Fruit fly (Drosophila melanogaster) whole organism, embryonic: ENCODE results near the gene CG6497.

Experiments used
- Abd-B ChIP-seq: fragments of 200-800 bp; sonication (Bioruptor generic); optimal IDR thresholded peaks from 2 replicates; lab custom pipeline; 2018; ENCODE audit warnings: missing biosample characterization, mild to moderate bottlenecking, missing genetic modification characterization, moderate library complexity
- CG12104 ChIP-seq: fragments of 200-800 bp; sonication (Bioruptor generic); optimal IDR thresholded peaks from 3 replicates; lab custom pipeline; 2016; ENCODE audit warnings: missing biosample characterization, missing genetic modification characterization
- CG12659 ChIP-seq: fragments of 200-800 bp; sonication (Bioruptor generic); optimal IDR thresholded peaks from 3 replicates; lab custom pipeline; 2017; ENCODE audit warnings: mild to moderate bottlenecking, missing biosample characterization, missing genetic modification reagents, missing genetic modification characterization
- CG13287 ChIP-seq: fragments of 200-800 bp; sonication (Bioruptor generic); IDR thresholded peaks from 2 replicates; pipeline ENCODE4 v1.3.6; 2022; ENCODE audit warnings: missing biosample characterization, missing genetic modification characterization; ENCODE audit not compliant: partially characterized antibody
- CG15073 ChIP-seq: fragments of 200-800 bp; sonication (Bioruptor generic); optimal IDR thresholded peaks from 2 replicates; lab custom pipeline; 2016; ENCODE audit warnings: missing biosample characterization, missing genetic modification characterization
- CG1602 ChIP-seq: fragments of 200-800 bp; sonication (Bioruptor generic); optimal IDR thresholded peaks from 3 replicates; lab custom pipeline; 2016; ENCODE audit warnings: missing biosample characterization, missing genetic modification characterization
- CG17359 ChIP-seq: fragments of 200-800 bp; sonication (Bioruptor generic); optimal IDR thresholded peaks from 3 replicates; lab custom pipeline; 2018; ENCODE audit warnings: missing biosample characterization, mild to moderate bottlenecking, missing genetic modification characterization, moderate library complexity
- CG2116 ChIP-seq: fragments of 200-800 bp; sonication (Bioruptor generic); optimal IDR thresholded peaks from 3 replicates; lab custom pipeline; 2018; ENCODE audit warnings: missing biosample characterization, mild to moderate bottlenecking, missing genetic modification characterization
- CG2129 ChIP-seq: fragments of 200-800 bp; sonication (Bioruptor generic); IDR thresholded peaks from 2 replicates; pipeline ENCODE4 v1.3.6; 2022; ENCODE audit warnings: missing biosample characterization, missing genetic modification characterization; ENCODE audit not compliant: partially characterized antibody
- CG30431 ChIP-seq: fragments of 200-800 bp; sonication (Bioruptor generic); optimal IDR thresholded peaks from 2 replicates; lab custom pipeline; 2017; ENCODE audit warnings: missing biosample characterization, missing genetic modification characterization
- CG3065 ChIP-seq: fragments of 200-800 bp; sonication (Bioruptor generic); optimal IDR thresholded peaks from 2 replicates; lab custom pipeline; 2016; ENCODE audit warnings: missing biosample characterization, missing genetic modification characterization
- CG31365 ChIP-seq: fragments of 200-800 bp; sonication (Bioruptor generic); optimal IDR thresholded peaks from 2 replicates; lab custom pipeline; 2018; ENCODE audit warnings: missing biosample characterization, mild to moderate bottlenecking, missing genetic modification characterization
- CG3726 ChIP-seq: fragments of 200-800 bp; sonication (Bioruptor generic); IDR thresholded peaks from 3 replicates; pipeline ENCODE4, ENCODE4 v1.3.6; 2022; ENCODE audit warnings: missing biosample characterization, missing genetic modification characterization
- CG4617 ChIP-seq: fragments of 200-800 bp; sonication (Bioruptor generic); optimal IDR thresholded peaks from 3 replicates; lab custom pipeline; 2016; ENCODE audit warnings: missing biosample characterization, missing genetic modification characterization, borderline replicate concordance
- CG6765 ChIP-seq: fragments of 200-800 bp; sonication (Bioruptor generic); optimal IDR thresholded peaks from 3 replicates; lab custom pipeline; 2017; ENCODE audit warnings: missing biosample characterization, mild to moderate bottlenecking, missing genetic modification characterization
- CG7271 ChIP-seq: fragments of 200-800 bp; sonication (Bioruptor generic); optimal IDR thresholded peaks from 2 replicates; lab custom pipeline; 2018; ENCODE audit warnings: missing biosample characterization, mild to moderate bottlenecking, missing genetic modification characterization, moderate library complexity
- CG7786 ChIP-seq: fragments of 200-800 bp; sonication (Bioruptor generic); optimal IDR thresholded peaks from 2 replicates; lab custom pipeline; 2016; ENCODE audit warnings: missing biosample characterization, missing genetic modification characterization
- CG7839 ChIP-seq: fragments of 200-800 bp; sonication (Bioruptor generic); optimal IDR thresholded peaks from 3 replicates; lab custom pipeline; 2018; ENCODE audit warnings: missing biosample characterization, mild to moderate bottlenecking, missing genetic modification characterization, moderate library complexity
- CG8359 ChIP-seq: fragments of 200-800 bp; sonication (Bioruptor generic); optimal IDR thresholded peaks from 2 replicates; lab custom pipeline; 2017; ENCODE audit warnings: missing biosample characterization, mild to moderate bottlenecking, missing genetic modification characterization, borderline replicate concordance
- CG8924 ChIP-seq: fragments of 200-800 bp; optimal IDR thresholded peaks from 3 replicates; lab custom pipeline; 2019; ENCODE audit warnings: missing biosample characterization, mild to moderate bottlenecking, missing genetic modification characterization, moderate library complexity
- CHES-1-like ChIP-seq: fragments of 200-800 bp; sonication (Bioruptor generic); optimal IDR thresholded peaks from 2 replicates; lab custom pipeline; 2016; ENCODE audit warnings: missing biosample characterization, missing genetic modification characterization
- D19A ChIP-seq: fragments of 200-800 bp; optimal IDR thresholded peaks from 3 replicates; lab custom pipeline; 2019; ENCODE audit warnings: missing biosample characterization, mild to moderate bottlenecking, missing genetic modification characterization, moderate library complexity
- HLH4C ChIP-seq: fragments of 200-800 bp; sonication (Bioruptor generic); IDR thresholded peaks from 3 replicates; pipeline ENCODE4 v1.3.6; 2022; ENCODE audit warnings: missing biosample characterization, missing genetic modification characterization; ENCODE audit not compliant: partially characterized antibody
- Hmx ChIP-seq: fragments of 200-800 bp; sonication (Bioruptor generic); optimal IDR thresholded peaks from 2 replicates; lab custom pipeline; 2016; ENCODE audit warnings: missing biosample characterization, missing genetic modification characterization
- MESR4 ChIP-seq: fragments of 200-800 bp; sonication (Bioruptor generic); optimal IDR thresholded peaks from 2 replicates; lab custom pipeline; 2018; ENCODE audit warnings: missing biosample characterization, mild to moderate bottlenecking, missing genetic modification characterization, moderate library complexity
- Mad ChIP-seq: fragments of 200-800 bp; sonication (Bioruptor generic); optimal IDR thresholded peaks from 2 replicates; lab custom pipeline; 2016; ENCODE audit warnings: missing biosample characterization, missing genetic modification characterization
- Med ChIP-seq: fragments of 200-800 bp; sonication (Bioruptor generic); peaks from one replicate; lab custom pipeline; 2016; ENCODE audit warnings: missing biosample characterization, missing genetic modification characterization, mild to moderate bottlenecking, inconsistent platforms, moderate library complexity
- NC2β ChIP-seq: fragments of 200-800 bp; sonication (Bioruptor generic); optimal IDR thresholded peaks from 2 replicates; lab custom pipeline; 2016; ENCODE audit warnings: missing biosample characterization, missing genetic modification characterization
- Oaz ChIP-seq: fragments of 200-800 bp; sonication (Bioruptor generic); IDR thresholded peaks from 2 replicates; pipeline ENCODE4 v1.3.6; 2022; ENCODE audit warnings: missing biosample characterization, missing genetic modification characterization
- Opbp ChIP-seq: fragments of 200-800 bp; sonication (Bioruptor generic); IDR thresholded peaks from 3 replicates; pipeline ENCODE4 v1.3.6; 2022; ENCODE audit warnings: missing biosample characterization, missing genetic modification characterization; ENCODE audit not compliant: partially characterized antibody
- Optix ChIP-seq: fragments of 200-800 bp; sonication (Bioruptor generic); IDR thresholded peaks from 3 replicates; pipeline ENCODE4 v1.3.6; 2022; ENCODE audit warnings: missing biosample characterization, missing genetic modification characterization
- Pdp1 ChIP-seq, 2 experiments: fragments of 200-800 bp; sonication (Bioruptor generic); optimal IDR thresholded peaks; 3 replicates each; lab custom pipeline; 2016; ENCODE audit warnings: missing biosample characterization in 2 of 2, missing genetic modification characterization in 2 of 2, mild to moderate bottlenecking in 1 of 2, moderate library complexity in 1 of 2
- Stat92E ChIP-seq, 3 experiments: fragments of >200 bp in 2 of 3; fragments of 200-800 bp in 1 of 3; sonication (Bioruptor generic) in 1 of 3; optimal IDR thresholded peaks; 2 replicates each; lab custom pipeline; 2017 to 2019; ENCODE audit warnings: missing biosample characterization in 3 of 3, missing genetic modification characterization in 3 of 3, mild to moderate bottlenecking in 1 of 3, moderate library complexity in 1 of 3
- Vsx1 ChIP-seq: fragments of 200-800 bp; sonication (Bioruptor generic); optimal IDR thresholded peaks from 2 replicates; lab custom pipeline; 2017; ENCODE audit warnings: missing biosample characterization, mild to moderate bottlenecking, missing genetic modification characterization, missing genetic modification reagents
- gcm2 ChIP-seq: fragments of 200-800 bp; sonication (Bioruptor generic); optimal IDR thresholded peaks from 2 replicates; lab custom pipeline; 2016; ENCODE audit warnings: missing biosample characterization, missing genetic modification characterization
- gro ChIP-seq: fragments of 200-800 bp; sonication (Bioruptor generic); optimal IDR thresholded peaks from 2 replicates; lab custom pipeline; 2016; ENCODE audit warnings: missing biosample characterization, missing genetic modification characterization
- hbn ChIP-seq: fragments of 200-800 bp; sonication (Bioruptor generic); IDR thresholded peaks from 2 replicates; pipeline ENCODE4 v1.3.6; 2022; ENCODE audit warnings: missing biosample characterization, missing genetic modification characterization; ENCODE audit not compliant: partially characterized antibody
- inv ChIP-seq: fragments of 200-800 bp; sonication (Bioruptor generic); IDR thresholded peaks from 2 replicates; pipeline ENCODE4 v1.3.6; 2022; ENCODE audit warnings: missing biosample characterization, missing genetic modification characterization; ENCODE audit not compliant: partially characterized antibody
- knrl ChIP-seq: fragments of 200-800 bp; sonication (Bioruptor generic); IDR thresholded peaks from 3 replicates; pipeline ENCODE4 v1.3.6; 2022; ENCODE audit warnings: missing biosample characterization, missing genetic modification characterization; ENCODE audit not compliant: partially characterized antibody
- lbe ChIP-seq: fragments of 200-800 bp; sonication (Bioruptor generic); optimal IDR thresholded peaks from 2 replicates; lab custom pipeline; 2016; ENCODE audit warnings: missing biosample characterization, mild to moderate bottlenecking, missing genetic modification characterization
- mam ChIP-seq: fragments of 200-800 bp; sonication (Bioruptor generic); optimal IDR thresholded peaks from 3 replicates; lab custom pipeline; 2016; ENCODE audit warnings: missing biosample characterization, missing genetic modification characterization
- nmo ChIP-seq: fragments of 200-800 bp; sonication (Bioruptor generic); optimal IDR thresholded peaks from 2 replicates; lab custom pipeline; 2018; ENCODE audit warnings: missing biosample characterization, mild to moderate bottlenecking, missing genetic modification characterization, moderate library complexity
- nom ChIP-seq: fragments of 200-800 bp; sonication (Bioruptor generic); optimal IDR thresholded peaks from 2 replicates; lab custom pipeline; 2017; ENCODE audit warnings: missing biosample characterization, missing genetic modification characterization, mild to moderate bottlenecking, moderate library complexity, missing genetic modification reagents
- pzg ChIP-seq: fragments of 200-800 bp; sonication (Bioruptor generic); optimal IDR thresholded peaks from 3 replicates; lab custom pipeline; 2018; ENCODE audit warnings: missing biosample characterization, mild to moderate bottlenecking, missing genetic modification characterization, moderate library complexity
- scrt ChIP-seq: fragments of 200-800 bp; sonication (Bioruptor generic); optimal IDR thresholded peaks from 2 replicates; lab custom pipeline; 2018; ENCODE audit warnings: missing biosample characterization, mild to moderate bottlenecking, missing genetic modification characterization, moderate library complexity
- sens ChIP-seq: fragments of 200-800 bp; sonication (Bioruptor generic); peaks from one replicate; lab custom pipeline; 2016; ENCODE audit warnings: missing biosample characterization, missing genetic modification characterization
- slp2 ChIP-seq: fragments of 200-800 bp; sonication (Bioruptor generic); optimal IDR thresholded peaks from 2 replicates; lab custom pipeline; 2016; ENCODE audit warnings: missing biosample characterization, missing genetic modification characterization
- trh ChIP-seq: fragments of 200-800 bp; sonication (Bioruptor generic); optimal IDR thresholded peaks from 2 replicates; lab custom pipeline; 2016; ENCODE audit warnings: missing biosample characterization, missing genetic modification characterization
- tx ChIP-seq: fragments of 200-800 bp; sonication (Bioruptor generic); optimal IDR thresholded peaks from 2 replicates; lab custom pipeline; 2016; ENCODE audit warnings: missing biosample characterization, missing genetic modification characterization
- zfh1 ChIP-seq: fragments of 200-800 bp; sonication (Bioruptor generic); IDR thresholded peaks from 3 replicates; pipeline ENCODE4 v1.3.6; 2022; ENCODE audit warnings: missing biosample characterization, missing genetic modification characterization

The CG6497 gene

DNA sequence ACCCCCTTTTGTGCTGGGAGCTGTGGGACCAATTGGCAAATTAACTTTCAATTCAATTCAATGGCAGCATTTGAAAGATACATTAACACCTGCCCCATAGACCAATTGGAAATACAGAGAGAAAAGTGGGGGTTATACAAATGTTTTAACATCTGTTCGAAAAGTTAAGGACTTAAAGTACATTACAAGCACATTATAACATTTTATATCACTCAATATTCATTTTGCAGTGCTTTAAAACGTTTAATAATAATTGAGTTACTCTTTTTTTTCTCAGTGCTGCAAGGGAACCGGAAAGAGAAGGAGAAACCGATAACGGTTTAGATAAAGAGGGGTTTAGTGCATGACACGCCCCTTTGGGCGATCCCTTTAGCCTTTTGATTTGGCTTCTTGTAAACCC is 44.3 kb downstream of the CG6497 start (continued):
- peak; percentile 45 for TF ChIP-seq CG7839 (tag; lab: Kevin White, UChicago)
- TF ChIP-seq gcm2 (GFP tag; lab: Kevin White, UChicago) = no peak
- no peak for TF ChIP-seq Opbp (GFP tag; lab: Robert Waterston, UW)
- peak; percentile 83 for TF ChIP-seq sens
- no peak for TF ChIP-seq hbn (GFP tag; lab: Robert Waterston, UW)
- TF ChIP-seq D19A (tag; lab: Kevin White, UChicago) = peak; percentile 9
- no peak for TF ChIP-seq Oaz (GFP tag; lab: Robert Waterston, UW)
- peak; percentile 39 for TF ChIP-seq nmo (GFP tag; lab: Kevin White, UChicago)
- peak; percentile 8 for TF ChIP-seq CG8924
- TF ChIP-seq CG2129 (GFP tag; lab: Robert Waterston, UW) = no peak
- TF ChIP-seq gro (GFP tag; lab: Kevin White, UChicago) = no peak
- TF ChIP-seq CG4617 (GFP tag; lab: Kevin White, UChicago) = no peak
- TF ChIP-seq MESR4 (GFP tag; lab: Kevin White, UChicago) = no peak
- no peak for TF ChIP-seq CG3726 (GFP tag; lab: Robert Waterston, UW)
- TF ChIP-seq CG12659 (GFP tag; lab: Kevin White, UChicago) = no peak
- TF ChIP-seq Mad (GFP tag; lab: Kevin White, UChicago) = no peak
- no peak for TF ChIP-seq CG6765
- no peak for TF ChIP-seq Hmx
- no peak for TF ChIP-seq Med (GFP tag; lab: Kevin White, UChicago)
- TF ChIP-seq zfh1 (GFP tag; lab: Robert Waterston, UW) = 0 out of 3 replicates have a peak, but pooled peaks have one; percentile 37
- TF ChIP-seq scrt (GFP tag; lab: Kevin White, UChicago) = no peak
- no peak for TF ChIP-seq NC2β (GFP tag; lab: Kevin White, UChicago)
- no peak for TF ChIP-seq nom
- no peak for TF ChIP-seq CG13287 (GFP tag; lab: Robert Waterston, UW)
- no peak for TF ChIP-seq CHES-1-like (GFP tag; lab: Kevin White, UChicago)
- no peak for TF ChIP-seq CG3065 (GFP tag; lab: Kevin White, UChicago)
- no peak for TF ChIP-seq CG12104 (GFP tag; lab: Kevin White, UChicago)
- no peak for TF ChIP-seq CG30431 (GFP tag; lab: Kevin White, UChicago)
- TF ChIP-seq trh (GFP tag; lab: Kevin White, UChicago) = no peak
- no peak for TF ChIP-seq tx (GFP tag; lab: Kevin White, UChicago)
- TF ChIP-seq knrl = no peak
- TF ChIP-seq Optix = no peak
- TF ChIP-seq CG17359 (tag; lab: Kevin White, UChicago) = peak; percentile 26
- TF ChIP-seq CG31365 (tag; lab: Kevin White, UChicago) = no peak
- TF ChIP-seq Vsx1 = no peak
- no peak for TF ChIP-seq CG1602
- TF ChIP-seq mam = no peak
- no peak for TF ChIP-seq Abd-B
- no peak for TF ChIP-seq HLH4C (GFP tag; lab: Robert Waterston, UW)
- TF ChIP-seq CG7786 (GFP tag; lab: Kevin White, UChicago) = no peak
- no peak for TF ChIP-seq lbe (GFP tag; lab: Kevin White, UChicago)
- TF ChIP-seq CG2116 (GFP tag; lab: Kevin White, UChicago) = no peak
- no peak for TF ChIP-seq CG7271 (tag; lab: Kevin White, UChicago)
- TF ChIP-seq inv (GFP tag; lab: Robert Waterston, UW) = no peak
- no peak for TF ChIP-seq CG15073 (GFP tag; lab: Kevin White, UChicago)
- no peak for TF ChIP-seq pzg
- no peak for TF ChIP-seq Stat92E (GFP tag; optimal IDR thresholded peaks at IDR 0.05; lab: Kevin White, UChicago)
- no peak for TF ChIP-seq slp2 (GFP tag; lab: Kevin White, UChicago)
- no peak for TF ChIP-seq Pdp1 (GFP tag; optimal IDR thresholded peaks at IDR 0.05; lab: Kevin White, UChicago)
- no peak for TF ChIP-seq CG8359 (GFP tag; lab: Kevin White, UChicago)
